Fruit fly (Drosophila melanogaster): ENCODE measurements around the gene CG11722.

Gene CG11722

DNA sequence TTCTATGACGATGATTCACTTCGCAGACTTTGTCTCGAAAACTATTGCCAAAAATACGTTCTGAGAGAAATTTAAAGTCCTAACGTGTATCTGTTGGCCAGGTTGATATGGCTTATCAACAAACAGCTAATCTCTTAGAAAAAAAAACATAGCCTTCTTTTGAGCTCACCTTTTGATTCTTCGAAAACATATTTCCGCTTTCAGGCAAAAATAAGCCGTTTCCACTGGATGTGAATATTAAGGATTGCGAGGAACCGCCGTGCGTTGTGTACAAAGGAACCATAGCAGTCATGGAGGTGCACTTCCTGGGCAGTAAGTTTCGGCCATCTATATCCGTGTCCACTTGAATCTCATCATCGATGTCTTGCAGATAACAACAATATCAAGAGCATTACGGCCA is 8.2 kb upstream of the CG11722 start (continued):
- no peak for TF ChIP-seq fd102C (GFP tag; optimal IDR thresholded peaks at IDR 0.05)
- TF ChIP-seq Hr3 (GFP tag; optimal IDR thresholded peaks at IDR 0.05) = no peak
- no peak for TF ChIP-seq dan (GFP tag; IDR thresholded peaks at IDR 0.05)
- no peak for TF ChIP-seq Awh (GFP tag; IDR thresholded peaks at IDR 0.05)
- TF ChIP-seq CG30020 (tag; optimal IDR thresholded peaks at IDR 0.05) = no peak
- TF ChIP-seq CG17359 (tag; optimal IDR thresholded peaks at IDR 0.05) = peak; percentile 6
- no peak for TF ChIP-seq CG11695 (GFP tag; IDR thresholded peaks at IDR 0.05)
- TF ChIP-seq CG10979 (tag; optimal IDR thresholded peaks at IDR 0.05) = no peak
- no peak for TF ChIP-seq ase (GFP tag; IDR thresholded peaks at IDR 0.05)
- TF ChIP-seq E2f2 (GFP tag; IDR thresholded peaks at IDR 0.05) = no peak
- TF ChIP-seq gcm2 (GFP tag; optimal IDR thresholded peaks at IDR 0.05) = no peak
- no peak for TF ChIP-seq CG30431 (GFP tag; optimal IDR thresholded peaks at IDR 0.05)
- TF ChIP-seq CG8765 (GFP tag; IDR thresholded peaks at IDR 0.05) = no peak
- TF ChIP-seq ems (GFP tag; optimal IDR thresholded peaks at IDR 0.05) = no peak
- no peak for TF ChIP-seq btn (GFP tag; optimal IDR thresholded peaks at IDR 0.05)
- peak; percentile 0 for TF ChIP-seq CTCF (GFP tag; optimal IDR thresholded peaks at IDR 0.05)
- peak; percentile 32 for TF ChIP-seq Asciz (GFP tag; optimal IDR thresholded peaks at IDR 0.05)
- TF ChIP-seq CG16779 (GFP tag; IDR thresholded peaks at IDR 0.05) = no peak
- no peak for TF ChIP-seq CG33557 (GFP tag; optimal IDR thresholded peaks at IDR 0.05)
- TF ChIP-seq Hr78 (GFP tag; optimal IDR thresholded peaks at IDR 0.05) = no peak
- TF ChIP-seq CG7786 (GFP tag; optimal IDR thresholded peaks at IDR 0.05) = no peak
- peak; percentile 13 for TF ChIP-seq Fer3 (tag; optimal IDR thresholded peaks at IDR 0.05)
- no peak for TF ChIP-seq pan (optimal IDR thresholded peaks at IDR 0.05)
- no peak for TF ChIP-seq pan (GFP tag; optimal IDR thresholded peaks at IDR 0.05 in 1 of 2, IDR thresholded peaks at IDR 0.05 in 1 of 2)
- TF ChIP-seq CG7928 (GFP tag; optimal IDR thresholded peaks at IDR 0.05) = no peak
- TF ChIP-seq CG10147 (GFP tag; optimal IDR thresholded peaks at IDR 0.05) = no peak
- TF ChIP-seq CG6854 (GFP tag; optimal IDR thresholded peaks at IDR 0.05) = no peak
- TF ChIP-seq jigr1 (GFP tag; IDR thresholded peaks at IDR 0.05) = no peak
- TF ChIP-seq scrt (GFP tag; optimal IDR thresholded peaks at IDR 0.05) = no peak
- no peak for TF ChIP-seq gem (tag; optimal IDR thresholded peaks at IDR 0.05)
- TF ChIP-seq wor (GFP tag; IDR thresholded peaks at IDR 0.05) = no peak
- no peak for TF ChIP-seq dmrt11E (tag; optimal IDR thresholded peaks at IDR 0.05)
- peak; percentile 33 for TF ChIP-seq CG11504 (tag; optimal IDR thresholded peaks at IDR 0.05)
- peak; percentile 53 for TF ChIP-seq Vsx1 (GFP tag; optimal IDR thresholded peaks at IDR 0.05)
- no peak for TF ChIP-seq CG11560 (tag; IDR thresholded peaks at IDR 0.05)
- TF ChIP-seq Stat92E (GFP tag; optimal IDR thresholded peaks at IDR 0.05) = no peak
- no peak for TF ChIP-seq Ravus (GFP tag; IDR thresholded peaks at IDR 0.05)
- TF ChIP-seq eve (GFP tag; optimal IDR thresholded peaks at IDR 0.05) = no peak
- no peak for TF ChIP-seq CG16815 (GFP tag; optimal IDR thresholded peaks at IDR 0.05)
- TF ChIP-seq E2f1 (GFP tag; IDR thresholded peaks at IDR 0.05) = no peak
- TF ChIP-seq CG4424 (GFP tag; optimal IDR thresholded peaks at IDR 0.05) = no peak
- no peak for TF ChIP-seq H2.0 (GFP tag; IDR thresholded peaks at IDR 0.05)
- no peak for TF ChIP-seq Xrp1 (GFP tag; IDR thresholded peaks at IDR 0.05)
- 0 out of 3 replicates have a peak, but pooled peaks have one; percentile 61 for TF ChIP-seq CG2199 (GFP tag; IDR thresholded peaks at IDR 0.05)
- TF ChIP-seq Ets97D (GFP tag; optimal IDR thresholded peaks at IDR 0.05) = peak; percentile 84
- no peak for TF ChIP-seq Mad (GFP tag; optimal IDR thresholded peaks at IDR 0.05)
- no peak for TF ChIP-seq CG11093 (GFP tag; IDR thresholded peaks at IDR 0.05)
- TF ChIP-seq pho (GFP tag; optimal IDR thresholded peaks at IDR 0.05) = no peak
- no peak for TF ChIP-seq H15 (GFP tag; IDR thresholded peaks at IDR 0.05)
- TF ChIP-seq CG13123 (GFP tag; optimal IDR thresholded peaks at IDR 0.05) = no peak
- TF ChIP-seq p53 (GFP tag; optimal IDR thresholded peaks at IDR 0.05) = no peak
- no peak for TF ChIP-seq HLH54F (GFP tag; optimal IDR thresholded peaks at IDR 0.05)
- TF ChIP-seq schlank (tag; optimal IDR thresholded peaks at IDR 0.05) = no peak

Data from whole organism, embryonic.